Fruit fly (Drosophila melanogaster): ENCODE data around the gene Tsp26A.

Gene Tsp26A

DNA sequence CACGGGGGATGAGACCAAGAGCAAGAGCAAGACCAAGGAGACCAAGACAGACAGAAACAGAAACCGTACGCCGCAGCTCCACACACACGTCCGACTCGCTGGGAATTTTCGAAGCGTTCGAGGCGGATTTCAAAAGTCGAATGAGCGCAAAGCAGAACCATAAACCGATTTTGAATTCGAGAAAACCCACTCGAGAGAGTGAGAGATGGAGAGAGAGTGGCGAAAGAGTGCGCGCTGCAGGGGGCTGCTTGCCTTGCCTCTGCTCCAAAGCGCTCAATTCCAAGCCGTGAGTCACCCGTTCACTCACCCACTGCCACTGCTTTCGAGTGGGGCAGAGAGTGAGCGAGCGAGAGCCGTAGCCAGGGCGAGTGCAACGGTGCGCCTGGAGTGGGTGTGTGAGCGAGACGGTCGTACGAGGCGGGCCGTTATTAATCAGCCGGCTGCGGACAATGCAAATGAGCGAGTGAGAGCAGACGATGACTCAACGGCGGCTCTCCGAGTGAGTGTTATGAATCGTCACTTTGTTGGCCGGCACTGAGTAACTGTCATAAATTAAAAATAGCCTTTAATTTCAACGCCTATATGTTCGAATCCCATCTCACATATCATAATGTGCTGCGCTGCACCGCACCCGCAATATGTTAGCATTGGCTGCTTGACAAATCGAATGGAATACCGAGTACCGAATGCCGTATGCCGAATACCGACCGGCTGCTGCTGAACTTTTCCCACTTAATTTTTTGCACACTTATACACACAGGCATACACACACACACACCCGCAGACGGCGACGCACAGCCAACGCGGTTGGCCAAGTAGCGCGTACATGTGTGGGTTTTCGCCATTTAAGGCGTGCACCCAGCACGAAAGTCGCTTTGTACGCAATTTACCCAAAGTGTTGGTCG, 19.8 kb upstream of the Tsp26A start (continued):
- peak; percentile 9 for TF ChIP-seq kah (GFP tag; optimal IDR thresholded peaks at IDR 0.05)
- peak in 1 of 2 experiments; percentile 9 for TF ChIP-seq dpn (GFP tag; optimal IDR thresholded peaks at IDR 0.05)
- TF ChIP-seq CG13296 (GFP tag; optimal IDR thresholded peaks at IDR 0.05) = peak; percentile 53
- peak; percentile 19 for TF ChIP-seq caup (GFP tag; optimal IDR thresholded peaks at IDR 0.05; ENCODE audit: severe bottlenecking)
- no peak for TF ChIP-seq jigr1 (GFP tag; IDR thresholded peaks at IDR 0.05)
- TF ChIP-seq bsh (GFP tag; optimal IDR thresholded peaks at IDR 0.05) = peak; percentile 16 to 27
- TF ChIP-seq CG18476 (GFP tag; optimal IDR thresholded peaks at IDR 0.05) = no peak
- peak; percentile 26 for TF ChIP-seq CG10267 (tag; optimal IDR thresholded peaks at IDR 0.05)
- TF ChIP-seq CG10543 (GFP tag; optimal IDR thresholded peaks at IDR 0.05) = peak; percentile 65
- no peak for TF ChIP-seq Ada2b (GFP tag; IDR thresholded peaks at IDR 0.05)
- TF ChIP-seq HLHmδ (GFP tag; optimal IDR thresholded peaks at IDR 0.05) = peak; percentile 83
- TF ChIP-seq CG17385 (GFP tag; optimal IDR thresholded peaks at IDR 0.05) = peak; percentile 58
- no peak for TF ChIP-seq zen (tag; optimal IDR thresholded peaks at IDR 0.05)
- peak; percentile 87 for TF ChIP-seq Med (GFP tag)
- peak; percentile 56 for TF ChIP-seq CG3163 (GFP tag; optimal IDR thresholded peaks at IDR 0.05)
- TF ChIP-seq CG10147 (GFP tag; optimal IDR thresholded peaks at IDR 0.05) = peak; percentile 26
- peak; percentile 22 for TF ChIP-seq PHDP (tag; optimal IDR thresholded peaks at IDR 0.05)
- TF ChIP-seq MTF-1 (GFP tag; optimal IDR thresholded peaks at IDR 0.05; ENCODE audit: borderline replicate concordance) = peak; percentile 49
- TF ChIP-seq ac (GFP tag; optimal IDR thresholded peaks at IDR 0.05) = no peak
- peak in 1 of 2 experiments; percentile 62 for TF ChIP-seq Eip74EF (GFP tag; optimal IDR thresholded peaks at IDR 0.05)
- no peak for TF ChIP-seq Doc2 (GFP tag; IDR thresholded peaks at IDR 0.05)
- TF ChIP-seq CG2120 (GFP tag; optimal IDR thresholded peaks at IDR 0.05) = peak; percentile 17
- no peak for TF ChIP-seq CG14050 (GFP tag; IDR thresholded peaks at IDR 0.05)
- peak; percentile 0 for TF ChIP-seq CG4328 (GFP tag; optimal IDR thresholded peaks at IDR 0.05)
- peak; percentile 53 for TF ChIP-seq CG11398 (GFP tag; optimal IDR thresholded peaks at IDR 0.05)
- peak; percentile 64 for TF ChIP-seq CG6813 (GFP tag; optimal IDR thresholded peaks at IDR 0.05)
- peak; percentile 42 for TF ChIP-seq salm (tag; optimal IDR thresholded peaks at IDR 0.05)
- peak; percentile 23 for TF ChIP-seq Meics (GFP tag; optimal IDR thresholded peaks at IDR 0.05)
- TF ChIP-seq CG18599 (GFP tag; optimal IDR thresholded peaks at IDR 0.05) = peak; percentile 67
- no peak for TF ChIP-seq psq (GFP tag; optimal IDR thresholded peaks at IDR 0.05)
- no peak for TF ChIP-seq en (GFP tag; optimal IDR thresholded peaks at IDR 0.05)
- peak; percentile 17 for TF ChIP-seq CG13624 (GFP tag; optimal IDR thresholded peaks at IDR 0.05)
- peak; percentile 57 for TF ChIP-seq wek (GFP tag; optimal IDR thresholded peaks at IDR 0.05)
- peak; percentile 42 for TF ChIP-seq CG7987 (GFP tag; optimal IDR thresholded peaks at IDR 0.05)
- TF ChIP-seq CG12071 (GFP tag; optimal IDR thresholded peaks at IDR 0.05) = peak; percentile 68
- no peak for TF ChIP-seq sima (GFP tag; optimal IDR thresholded peaks at IDR 0.05)
- TF ChIP-seq CG30020 (tag; optimal IDR thresholded peaks at IDR 0.05) = no peak
- peak; percentile 65 for TF ChIP-seq CG6854 (GFP tag; optimal IDR thresholded peaks at IDR 0.05)
- no peak for TF ChIP-seq Sox102F (GFP tag; optimal IDR thresholded peaks at IDR 0.05)
- TF ChIP-seq dysf (GFP tag; IDR thresholded peaks at IDR 0.05) = no peak
- TF ChIP-seq ERR (GFP tag; optimal IDR thresholded peaks at IDR 0.05) = peak; percentile 50
- no peak for TF ChIP-seq tgo (GFP tag; IDR thresholded peaks at IDR 0.05)
- peak; percentile 64 for TF ChIP-seq CG12299 (tag; optimal IDR thresholded peaks at IDR 0.05)
- peak; percentile 51 for TF ChIP-seq B-H2 (GFP tag; optimal IDR thresholded peaks at IDR 0.05)
- TF ChIP-seq lilli (GFP tag; optimal IDR thresholded peaks at IDR 0.05) = peak; percentile 9
- peak; percentile 31 for TF ChIP-seq HmgZ (tag; optimal IDR thresholded peaks at IDR 0.05)
- TF ChIP-seq grn (GFP tag; optimal IDR thresholded peaks at IDR 0.05) = peak; percentile 4
